Worm (Caenorhabditis elegans): ENCODE results near the gene ZK1248.4.
"Not testable (repeated sequence)": the region's sequence is repeated elsewhere in the genome, so short reads cannot be mapped to it uniquely, and the experiment has no call there.

The ZK1248.4 gene

ce11 chrII:5806563-5806962 lies 11.8 kb upstream of the ZK1248.4 start (continued):
- TF ChIP-seq F49E8.2 (tag; optimal IDR thresholded peaks at IDR 0.05; ENCODE audit: borderline replicate concordance) (no peak), ZK546.5 (tag; optimal IDR thresholded peaks at IDR 0.05) (no peak), Y105C5A.15 (GFP tag; IDR thresholded peaks at IDR 0.05) (no peak), tag-97 (GFP tag; IDR thresholded peaks at IDR 0.05) (no peak), hlh-30 (tag; optimal IDR thresholded peaks at IDR 0.05; ENCODE audit: insufficient read depth) (no peak), daf-16 (GFP tag; optimal IDR thresholded peaks at IDR 0.05) (no peak), daf-16 (tag; optimal IDR thresholded peaks at IDR 0.05) (peak; percentile 38), ama-1 (optimal IDR thresholded peaks at IDR 0.05) (no peak), dve-1 (tag; optimal IDR thresholded peaks at IDR 0.05; ENCODE audit: insufficient read depth) (peak; percentile 28), dmd-6 (GFP tag; IDR thresholded peaks at IDR 0.05) (peak; percentile 89), mep-1 (tag; optimal IDR thresholded peaks at IDR 0.05) (no peak), tra-1 (GFP tag; IDR thresholded peaks at IDR 0.05) (no peak), ceh-32 (tag; optimal IDR thresholded peaks at IDR 0.05; ENCODE audit: poor library complexity) (no peak), jun-1 (tag; optimal IDR thresholded peaks at IDR 0.05) (no peak)

- TF ChIP-seq skn-1 (tag; optimal IDR thresholded peaks at IDR 0.05) = no peak
- no peak for TF ChIP-seq ces-1 (GFP tag; optimal IDR thresholded peaks at IDR 0.05)
- TF ChIP-seq daf-19 (GFP tag; conservative IDR thresholded peaks at IDR 0.05) = no peak
- no peak for TF ChIP-seq mes-2 (tag; optimal IDR thresholded peaks at IDR 0.05; ENCODE audit: poor library complexity, severe bottlenecking)
- TF ChIP-seq unc-130 (GFP tag; optimal IDR thresholded peaks at IDR 0.05) = no peak
- TF ChIP-seq mxl-3 (GFP tag; optimal IDR thresholded peaks at IDR 0.05) = no peak
- no peak for TF ChIP-seq lim-7 (GFP tag; IDR thresholded peaks at IDR 0.05)
- no peak for TF ChIP-seq Y48G9A.11 (GFP tag; IDR thresholded peaks at IDR 0.05)
- TF ChIP-seq mep-1 (tag; optimal IDR thresholded peaks at IDR 0.05) = no peak
- no peak for TF ChIP-seq lsy-2 (tag; optimal IDR thresholded peaks at IDR 0.05)
- TF ChIP-seq F26F4.8 (GFP tag; conservative IDR thresholded peaks at IDR 0.05) = no peak
- TF ChIP-seq lin-29 (GFP tag; IDR thresholded peaks at IDR 0.05) = no peak
- TF ChIP-seq ctbp-1 (GFP tag; IDR thresholded peaks at IDR 0.05) = no peak
- no peak for TF ChIP-seq snpc-4 (tag; optimal IDR thresholded peaks at IDR 0.05)
- TF ChIP-seq daf-8 (GFP tag; IDR thresholded peaks at IDR 0.05) = no peak
- no peak for TF ChIP-seq F10B5.3 (tag; optimal IDR thresholded peaks at IDR 0.05)
- no peak for TF ChIP-seq hlh-30 (tag; optimal IDR thresholded peaks at IDR 0.05; ENCODE audit: insufficient read depth)
Observed at ce11 chrII:5810230-5810629, 8.2 kb upstream of the ZK1248.4 start, which contains the start of the genes msp-64 and ZK1248.5. Gene msp-64 (minus strand): TSS chrII:5810330. Gene ZK1248.5 (plus strand): TSS chrII:5810514.

ce11 chrII:5815382-5815781 lies 3.0 kb upstream of the ZK1248.4 start, which contains the start of gene wago-5:
Gene wago-5 (minus strand): TSS chrII:5815482.
- TF ChIP-seq F49E8.2 (tag; optimal IDR thresholded peaks at IDR 0.05; ENCODE audit: borderline replicate concordance); daf-19 (GFP tag; conservative IDR thresholded peaks at IDR 0.05); skn-1 (tag; optimal IDR thresholded peaks at IDR 0.05): not testable (repeated sequence)

- no peak for TF ChIP-seq zfp-3 (GFP tag; conservative IDR thresholded peaks at IDR 0.05)
- TF ChIP-seq pha-4 (GFP tag; IDR thresholded peaks at IDR 0.05) = no peak
- TF ChIP-seq pha-4 (tag; optimal IDR thresholded peaks at IDR 0.05) = no peak
- no peak for TF ChIP-seq jun-1 (tag; optimal IDR thresholded peaks at IDR 0.05)
- TF ChIP-seq daf-8 (GFP tag; IDR thresholded peaks at IDR 0.05) = no peak
- TF ChIP-seq sdz-12 (GFP tag; optimal IDR thresholded peaks at IDR 0.05) = no peak
- TF ChIP-seq nhr-102 (tag; optimal IDR thresholded peaks at IDR 0.05) = no peak
- TF ChIP-seq lsy-2 (tag; optimal IDR thresholded peaks at IDR 0.05) = no peak
- no peak for TF ChIP-seq nhr-41 (GFP tag; IDR thresholded peaks at IDR 0.05)
- no peak for TF ChIP-seq vab-7 (GFP tag; IDR thresholded peaks at IDR 0.05)
- no peak for TF ChIP-seq duxl-1 (tag; optimal IDR thresholded peaks at IDR 0.05; ENCODE audit: poor library complexity)
- TF ChIP-seq nhr-48 (tag; optimal IDR thresholded peaks at IDR 0.05) = no peak
- no peak for TF ChIP-seq daf-12 (tag; optimal IDR thresholded peaks at IDR 0.05)
- no peak for TF ChIP-seq R02D3.7 (tag; optimal IDR thresholded peaks at IDR 0.05)
- no peak for TF ChIP-seq unc-130 (GFP tag; optimal IDR thresholded peaks at IDR 0.05)
- TF ChIP-seq rbr-2 (tag; optimal IDR thresholded peaks at IDR 0.05) = no peak
- TF ChIP-seq lir-3 (tag; optimal IDR thresholded peaks at IDR 0.05) = no peak
- no peak for TF ChIP-seq ceh-62 (tag; optimal IDR thresholded peaks at IDR 0.05)
Observed at ce11 chrII:5816346-5816745, 2.1 kb upstream of the ZK1248.4 start, which contains the start of gene ZK1248.20. Gene ZK1248.20 (plus strand): TSS chrII:5816646.
